Worm (Caenorhabditis elegans): ENCODE measurements around the gene cogc-2.

ce11 chrIV:7031019-7031418 lies 8.4 kb downstream of the cogc-2 start:
- TF ChIP-seq nhr-237 (tag; optimal IDR thresholded peaks at IDR 0.05) (no peak), nhr-25 (tag; optimal IDR thresholded peaks at IDR 0.05; ENCODE audit: borderline replicate concordance, insufficient read depth) (no peak), lin-13 (GFP tag; optimal IDR thresholded peaks at IDR 0.05) (no peak), zip-11 (GFP tag; IDR thresholded peaks at IDR 0.05) (no peak), mdt-29 (GFP tag; IDR thresholded peaks at IDR 0.05) (no peak), lin-39 (tag; optimal IDR thresholded peaks at IDR 0.05) (no peak), cey-2 (tag; optimal IDR thresholded peaks at IDR 0.05; ENCODE audit: borderline replicate concordance, insufficient read depth) (no peak), nhr-11 (tag; optimal IDR thresholded peaks at IDR 0.05) (no peak), nhr-48 (tag; optimal IDR thresholded peaks at IDR 0.05) (no peak), ama-1 (optimal IDR thresholded peaks at IDR 0.05) (no peak), lir-3 (tag; optimal IDR thresholded peaks at IDR 0.05) (no peak), daf-16 (GFP tag; optimal IDR thresholded peaks at IDR 0.05) (no peak), daf-16 (tag; optimal IDR thresholded peaks at IDR 0.05) (no peak), nhr-41 (GFP tag; IDR thresholded peaks at IDR 0.05) (no peak), ztf-11 (tag; optimal IDR thresholded peaks at IDR 0.05) (no peak)
